Fruit fly (Drosophila melanogaster) whole organism, embryonic: ENCODE results near the gene rec.
A peak's percentile ranks its signal among the peaks of the same experiment; 100 is the strongest.

Experiments used
- Atf-2 ChIP-seq: fragments of 200-800 bp; sonication (Bioruptor generic); optimal IDR thresholded peaks from 2 replicates; lab custom pipeline; 2016; ENCODE audit warnings: missing biosample characterization, missing genetic modification characterization
- C15 ChIP-seq: fragments of 200-800 bp; sonication (Bioruptor generic); IDR thresholded peaks from 3 replicates; pipeline ENCODE4 v1.3.6; 2022; ENCODE audit warnings: missing biosample characterization, missing genetic modification characterization
- CG10565 ChIP-seq: fragments of 200-800 bp; sonication (Bioruptor generic); optimal IDR thresholded peaks from 3 replicates; lab custom pipeline; 2016; ENCODE audit warnings: missing biosample characterization, mild to moderate bottlenecking, missing genetic modification characterization
- CG11456 ChIP-seq: fragments of 200-800 bp; sonication (Bioruptor generic); IDR thresholded peaks from 3 replicates; pipeline ENCODE4 v1.3.6; 2022; ENCODE audit warnings: missing biosample characterization, missing genetic modification characterization
- CG12219 ChIP-seq: fragments of 200-800 bp; sonication (Bioruptor generic); optimal IDR thresholded peaks from 3 replicates; lab custom pipeline; 2018; ENCODE audit warnings: missing biosample characterization, mild to moderate bottlenecking, missing genetic modification characterization
- CG12236 ChIP-seq: fragments of 200-800 bp; sonication (Bioruptor generic); optimal IDR thresholded peaks from 2 replicates; lab custom pipeline; 2016; ENCODE audit warnings: missing biosample characterization, missing genetic modification characterization
- CG1233 ChIP-seq: fragments of 200-800 bp; sonication (Bioruptor generic); optimal IDR thresholded peaks from 4 replicates; lab custom pipeline; 2018; ENCODE audit warnings: missing biosample characterization, mild to moderate bottlenecking, missing genetic modification characterization
- CG12744 ChIP-seq: fragments of 200-800 bp; sonication (Bioruptor generic); optimal IDR thresholded peaks from 2 replicates; lab custom pipeline; 2016; ENCODE audit warnings: missing biosample characterization, missing genetic modification characterization
- CG13894 ChIP-seq: fragments of 200-800 bp; sonication (Bioruptor generic); optimal IDR thresholded peaks from 3 replicates; lab custom pipeline; 2018; ENCODE audit warnings: missing biosample characterization, mild to moderate bottlenecking, missing genetic modification characterization, moderate library complexity
- CG16815 ChIP-seq: fragments of 200-800 bp; sonication (Bioruptor generic); optimal IDR thresholded peaks from 3 replicates; lab custom pipeline; 2017; ENCODE audit warnings: missing biosample characterization, mild to moderate bottlenecking, missing genetic modification characterization
- CG17359 ChIP-seq: fragments of 200-800 bp; sonication (Bioruptor generic); optimal IDR thresholded peaks from 3 replicates; lab custom pipeline; 2018; ENCODE audit warnings: missing biosample characterization, mild to moderate bottlenecking, missing genetic modification characterization, moderate library complexity
- CG17829 ChIP-seq: fragments of 200-800 bp; optimal IDR thresholded peaks from 2 replicates; lab custom pipeline; 2019; ENCODE audit warnings: missing biosample characterization, mild to moderate bottlenecking, missing genetic modification characterization, moderate library complexity
- CG17912 ChIP-seq: fragments of 200-800 bp; sonication (Bioruptor generic); optimal IDR thresholded peaks from 2 replicates; lab custom pipeline; 2018; ENCODE audit warnings: missing biosample characterization, mild to moderate bottlenecking, missing genetic modification characterization
- CG18599 ChIP-seq: fragments of 200-800 bp; sonication (Bioruptor generic); optimal IDR thresholded peaks from 3 replicates; lab custom pipeline; 2017; ENCODE audit warnings: missing biosample characterization, missing genetic modification characterization, mild to moderate bottlenecking, moderate library complexity, missing genetic modification reagents
- CG30020 ChIP-seq: fragments of 200-800 bp; optimal IDR thresholded peaks from 2 replicates; lab custom pipeline; 2019; ENCODE audit warnings: missing biosample characterization, mild to moderate bottlenecking, missing genetic modification characterization, moderate library complexity
- CG3065 ChIP-seq: fragments of 200-800 bp; sonication (Bioruptor generic); optimal IDR thresholded peaks from 2 replicates; lab custom pipeline; 2016; ENCODE audit warnings: missing biosample characterization, missing genetic modification characterization
- CG31365 ChIP-seq: fragments of 200-800 bp; sonication (Bioruptor generic); optimal IDR thresholded peaks from 2 replicates; lab custom pipeline; 2018; ENCODE audit warnings: missing biosample characterization, mild to moderate bottlenecking, missing genetic modification characterization
- CG32532 ChIP-seq: fragments of 200-800 bp; sonication (Bioruptor generic); IDR thresholded peaks from 2 replicates; pipeline ENCODE4 v1.3.6; 2022; ENCODE audit warnings: missing biosample characterization, missing genetic modification characterization
- CG4282 ChIP-seq: fragments of 200-800 bp; sonication (Bioruptor generic); optimal IDR thresholded peaks from 2 replicates; lab custom pipeline; 2016; ENCODE audit warnings: missing biosample characterization, missing genetic modification characterization
- CG43689 ChIP-seq: fragments of 200-800 bp; sonication (Bioruptor generic); IDR thresholded peaks from 2 replicates; pipeline ENCODE4 v1.3.6; 2022; ENCODE audit warnings: missing biosample characterization, missing genetic modification characterization
- CG5245 ChIP-seq: fragments of 200-800 bp; sonication (Bioruptor generic); optimal IDR thresholded peaks from 3 replicates; lab custom pipeline; 2016; ENCODE audit warnings: missing biosample characterization, missing genetic modification characterization
- CG6813 ChIP-seq: fragments of 200-800 bp; sonication (Bioruptor generic); optimal IDR thresholded peaks from 2 replicates; lab custom pipeline; 2017; ENCODE audit warnings: missing biosample characterization, missing genetic modification characterization, mild to moderate bottlenecking, moderate library complexity, missing genetic modification reagents
- CG9437 ChIP-seq: fragments of 200-800 bp; sonication (Bioruptor generic); optimal IDR thresholded peaks from 2 replicates; lab custom pipeline; 2018; ENCODE audit warnings: missing biosample characterization, mild to moderate bottlenecking, missing genetic modification characterization
- CHES-1-like ChIP-seq: fragments of 200-800 bp; sonication (Bioruptor generic); optimal IDR thresholded peaks from 2 replicates; lab custom pipeline; 2016; ENCODE audit warnings: missing biosample characterization, missing genetic modification characterization
- CTCF ChIP-seq: fragments of 200-800 bp; sonication (Bioruptor generic); optimal IDR thresholded peaks from 2 replicates; lab custom pipeline; 2017; ENCODE audit warnings: missing biosample characterization, mild to moderate bottlenecking, missing genetic modification characterization, moderate library complexity
- Dad ChIP-seq: fragments of 200-800 bp; sonication (Bioruptor generic); optimal IDR thresholded peaks from 3 replicates; lab custom pipeline; 2016; ENCODE audit warnings: missing biosample characterization, missing genetic modification characterization
- Deaf1 ChIP-seq: fragments of 200-800 bp; optimal IDR thresholded peaks from 3 replicates; lab custom pipeline; 2019; ENCODE audit warnings: missing biosample characterization, mild to moderate bottlenecking, missing genetic modification characterization, moderate library complexity
- Dip3 ChIP-seq: fragments of 200-800 bp; sonication (Bioruptor generic); optimal IDR thresholded peaks from 3 replicates; lab custom pipeline; 2016; ENCODE audit warnings: missing biosample characterization, missing genetic modification characterization
- Elba2 ChIP-seq: fragments of 200-800 bp; sonication (Bioruptor generic); optimal IDR thresholded peaks from 3 replicates; lab custom pipeline; 2016; ENCODE audit warnings: missing biosample characterization, missing genetic modification characterization
- Fer3 ChIP-seq: fragments of 200-800 bp; sonication (Bioruptor generic); optimal IDR thresholded peaks from 2 replicates; lab custom pipeline; 2018; ENCODE audit warnings: missing biosample characterization, mild to moderate bottlenecking, missing genetic modification characterization, moderate library complexity
- Gsc ChIP-seq: fragments of 200-800 bp; sonication (Bioruptor generic); IDR thresholded peaks from 2 replicates; pipeline ENCODE4 v1.3.6; 2022; ENCODE audit warnings: missing biosample characterization, missing genetic modification characterization
- HmgD ChIP-seq: fragments of 200-800 bp; sonication (Bioruptor generic); optimal IDR thresholded peaks from 3 replicates; lab custom pipeline; 2016; ENCODE audit warnings: missing biosample characterization, missing genetic modification characterization
- Max ChIP-seq: fragments of 200-800 bp; sonication (Bioruptor generic); optimal IDR thresholded peaks from 2 replicates; lab custom pipeline; 2016; ENCODE audit warnings: missing biosample characterization, mild to moderate bottlenecking, missing genetic modification characterization
- Mrtf ChIP-seq: fragments of 200-800 bp; sonication (Bioruptor generic); IDR thresholded peaks from 3 replicates; pipeline ENCODE4 v1.3.6; 2022; ENCODE audit warnings: missing biosample characterization, missing genetic modification characterization
- NC2β ChIP-seq: fragments of 200-800 bp; sonication (Bioruptor generic); optimal IDR thresholded peaks from 2 replicates; lab custom pipeline; 2016; ENCODE audit warnings: missing biosample characterization, missing genetic modification characterization
- Nf-YA ChIP-seq: fragments of 200-800 bp; sonication (Bioruptor generic); IDR thresholded peaks from 2 replicates; pipeline ENCODE4 v1.3.6; 2022; ENCODE audit warnings: missing biosample characterization, missing genetic modification characterization
- Opbp ChIP-seq: fragments of 200-800 bp; sonication (Bioruptor generic); IDR thresholded peaks from 3 replicates; pipeline ENCODE4 v1.3.6; 2022; ENCODE audit warnings: missing biosample characterization, missing genetic modification characterization; ENCODE audit not compliant: partially characterized antibody
- Ravus ChIP-seq: fragments of 200-800 bp; sonication (Bioruptor generic); IDR thresholded peaks from 2 replicates; pipeline ENCODE4 v1.3.6; 2022; ENCODE audit warnings: missing biosample characterization, missing genetic modification characterization
- Trl ChIP-seq, 3 experiments: fragments of >200 bp in 2 of 3; fragments of 200-800 bp in 1 of 3; sonication (Bioruptor generic) in 1 of 3; optimal IDR thresholded peaks; 2 replicates in 1 of 3; 3 replicates in 2 of 3; lab custom pipeline; 2016 to 2017; ENCODE audit warnings: missing biosample characterization in 1 of 3, missing genetic modification characterization in 1 of 3
- Usf ChIP-seq: fragments of 200-800 bp; sonication (Bioruptor generic); optimal IDR thresholded peaks from 2 replicates; lab custom pipeline; 2017; ENCODE audit warnings: missing genotype, missing biosample characterization, missing genetic modification characterization
- aop ChIP-seq: fragments of 200-800 bp; sonication (Bioruptor generic); IDR thresholded peaks from 2 replicates; pipeline ENCODE4 v1.3.6; 2022; ENCODE audit warnings: missing biosample characterization, missing genetic modification characterization
- ato ChIP-seq: fragments of 200-800 bp; sonication (Bioruptor generic); IDR thresholded peaks from 2 replicates; pipeline ENCODE4 v1.3.6; 2022; ENCODE audit warnings: missing biosample characterization, missing genetic modification characterization; ENCODE audit not compliant: partially characterized antibody
- cas ChIP-seq: fragments of 200-800 bp; sonication (Bioruptor generic); IDR thresholded peaks from 2 replicates; pipeline ENCODE4 v1.3.6; 2022; ENCODE audit warnings: missing biosample characterization, missing genetic modification characterization
- disco-r ChIP-seq: fragments of 200-800 bp; sonication (Bioruptor generic); optimal IDR thresholded peaks from 2 replicates; lab custom pipeline; 2016; ENCODE audit warnings: missing biosample characterization, missing genetic modification characterization
- dmrt99B ChIP-seq: fragments of 200-800 bp; sonication (Bioruptor generic); optimal IDR thresholded peaks from 2 replicates; lab custom pipeline; 2018; ENCODE audit warnings: missing biosample characterization, mild to moderate bottlenecking, missing genetic modification characterization, moderate library complexity
- grau ChIP-seq: fragments of 200-800 bp; optimal IDR thresholded peaks from 3 replicates; lab custom pipeline; 2019; ENCODE audit warnings: missing biosample characterization, mild to moderate bottlenecking, missing genetic modification characterization, moderate library complexity
- h ChIP-seq: fragments of >200 bp; optimal IDR thresholded peaks from 2 replicates; lab custom pipeline; 2017
- slbo ChIP-seq: fragments of 200-800 bp; sonication (Bioruptor generic); IDR thresholded peaks from 2 replicates; pipeline ENCODE4 v1.3.6; 2022; ENCODE audit warnings: missing biosample characterization, missing genetic modification characterization
- sob ChIP-seq: fragments of 200-800 bp; sonication (Bioruptor generic); IDR thresholded peaks from 2 replicates; pipeline ENCODE4 v1.3.6; 2022; ENCODE audit warnings: missing biosample characterization, missing genetic modification characterization
- tgo ChIP-seq: fragments of 200-800 bp; sonication (Bioruptor generic); IDR thresholded peaks from 3 replicates; pipeline ENCODE4 v1.3.6; 2022; ENCODE audit warnings: missing biosample characterization, missing genetic modification characterization

rec gene

dm6 chr3R:15836864-15837824 lies 4.7 kb upstream of the rec start, which contains the start of the genes ND-23 and spn-E (continued):
- TF ChIP-seq Atf-2 (GFP tag; lab: Kevin White, UChicago): no peak
- TF ChIP-seq cas (GFP tag; lab: Robert Waterston, UW): no peak
- no peak for TF ChIP-seq CG1233 (GFP tag; lab: Kevin White, UChicago)
- TF ChIP-seq Dad (GFP tag; lab: Kevin White, UChicago): no peak
- TF ChIP-seq ato: no peak
- TF ChIP-seq CG4282 (GFP tag; lab: Kevin White, UChicago): no peak
- TF ChIP-seq CG12744 (GFP tag; lab: Kevin White, UChicago): no peak
- TF ChIP-seq Deaf1: no peak
- peak; percentile 85 for TF ChIP-seq CG17829
- TF ChIP-seq NC2β (GFP tag; lab: Kevin White, UChicago): no peak
- TF ChIP-seq Trl (optimal IDR thresholded peaks at IDR 0.05; lab: Kevin White, UChicago): no peak
- TF ChIP-seq Trl (GFP tag; optimal IDR thresholded peaks at IDR 0.05; lab: Kevin White, UChicago): no peak
- no peak for TF ChIP-seq CG6813 (GFP tag; lab: Kevin White, UChicago)
- TF ChIP-seq sob (GFP tag; lab: Robert Waterston, UW): 0 out of 2 replicates have a peak, but pooled peaks have one; percentile 58
- no peak for TF ChIP-seq CG10565 (GFP tag; lab: Kevin White, UChicago)
- TF ChIP-seq Ravus (GFP tag; lab: Robert Waterston, UW): no peak
- no peak for TF ChIP-seq C15 (GFP tag; lab: Robert Waterston, UW)
- TF ChIP-seq CHES-1-like (GFP tag; lab: Kevin White, UChicago): no peak
- no peak for TF ChIP-seq h (lab: Kevin White, UChicago)
- no peak for TF ChIP-seq CG31365 (tag; lab: Kevin White, UChicago)
- TF ChIP-seq CG3065: no peak
- TF ChIP-seq Elba2 (GFP tag; lab: Kevin White, UChicago): no peak
- no peak for TF ChIP-seq dmrt99B (tag; lab: Kevin White, UChicago)
- TF ChIP-seq CG12236: no peak
- peak; percentile 68 for TF ChIP-seq grau
- no peak for TF ChIP-seq HmgD (GFP tag; lab: Kevin White, UChicago)
- TF ChIP-seq CG12219 (GFP tag; lab: Kevin White, UChicago): no peak
- TF ChIP-seq Opbp: peak; percentile 42; the same call in 1 of the 3 replicates
- TF ChIP-seq CTCF (GFP tag; lab: Kevin White, UChicago): no peak
- TF ChIP-seq Max (GFP tag; lab: Kevin White, UChicago): no peak
- no peak for TF ChIP-seq aop (GFP tag; lab: Robert Waterston, UW)
- peak; percentile 48 for TF ChIP-seq CG18599 (GFP tag; lab: Kevin White, UChicago)
- peak; percentile 28 for TF ChIP-seq CG17359 (tag; lab: Kevin White, UChicago)
- no peak for TF ChIP-seq Nf-YA (GFP tag; lab: Robert Waterston, UW)
- TF ChIP-seq CG16815: no peak
- TF ChIP-seq disco-r (GFP tag; lab: Kevin White, UChicago): no peak
- peak; percentile 35 for TF ChIP-seq Fer3
- TF ChIP-seq tgo (GFP tag; lab: Robert Waterston, UW): peak; percentile 66
- TF ChIP-seq Mrtf (GFP tag; lab: Robert Waterston, UW): no peak
- TF ChIP-seq Gsc (GFP tag; lab: Robert Waterston, UW): no peak
- no peak for TF ChIP-seq Usf (GFP tag; lab: Kevin White, UChicago)
- TF ChIP-seq Dip3: no peak
- no peak for TF ChIP-seq CG13894 (tag; lab: Kevin White, UChicago)
- no peak for TF ChIP-seq CG5245 (GFP tag; lab: Kevin White, UChicago)
- no peak for TF ChIP-seq CG43689
- peak; percentile 68 for TF ChIP-seq slbo (GFP tag; lab: Robert Waterston, UW)
- peak; percentile 63 for TF ChIP-seq CG30020 (tag; lab: Kevin White, UChicago)
- TF ChIP-seq CG9437 (GFP tag; lab: Kevin White, UChicago): no peak
- no peak for TF ChIP-seq CG17912 (GFP tag; lab: Kevin White, UChicago)
- peak; percentile 55; the same call in 1 of the 2 replicates for TF ChIP-seq CG32532 (GFP tag; lab: Robert Waterston, UW)
- TF ChIP-seq CG11456 (GFP tag; lab: Robert Waterston, UW): no peak
